Fruit fly (Drosophila melanogaster) whole organism, prepupa: ENCODE data around the gene Mo25.
A peak's percentile ranks its signal among the peaks of the same experiment; 100 is the strongest.

Source experiments
- Blimp-1 ChIP-seq: fragments of 200-800 bp; sonication (Bioruptor generic); optimal IDR thresholded peaks from 3 replicates; lab custom pipeline; 2017; ENCODE audit warnings: missing biosample characterization, missing genetic modification characterization, mild to moderate bottlenecking, moderate library complexity, missing genetic modification reagents
- CG10631 ChIP-seq: fragments of 200-800 bp; sonication (Bioruptor generic); optimal IDR thresholded peaks from 2 replicates; lab custom pipeline; 2016; ENCODE audit warnings: missing biosample characterization, missing genetic modification characterization
- CG10669 ChIP-seq: fragments of 200-800 bp; sonication (Bioruptor generic); optimal IDR thresholded peaks from 3 replicates; lab custom pipeline; 2018; ENCODE audit warnings: missing biosample characterization, mild to moderate bottlenecking, missing genetic modification characterization, moderate library complexity
- CG11294 ChIP-seq: fragments of 200-800 bp; sonication (Bioruptor generic); IDR thresholded peaks from 2 replicates; pipeline ENCODE4 v1.3.6; 2022; ENCODE audit warnings: missing biosample characterization, missing genetic modification characterization
- CG1621 ChIP-seq: fragments of 200-800 bp; sonication (Bioruptor generic); optimal IDR thresholded peaks from 3 replicates; lab custom pipeline; 2018; ENCODE audit warnings: missing biosample characterization, mild to moderate bottlenecking, missing genetic modification characterization
- CG3032 ChIP-seq: fragments of 200-800 bp; optimal IDR thresholded peaks from 2 replicates; lab custom pipeline; 2019; ENCODE audit warnings: missing biosample characterization, mild to moderate bottlenecking, missing genetic modification characterization, moderate library complexity
- CG31627 ChIP-seq: fragments of 200-800 bp; sonication (Bioruptor generic); optimal IDR thresholded peaks from 3 replicates; lab custom pipeline; 2016; ENCODE audit warnings: missing biosample characterization, missing genetic modification characterization
- CG32006 ChIP-seq: fragments of 200-800 bp; sonication (Bioruptor generic); optimal IDR thresholded peaks from 3 replicates; lab custom pipeline; 2017; ENCODE audit warnings: missing biosample characterization, mild to moderate bottlenecking, missing genetic modification characterization
- CG34406 ChIP-seq: fragments of 200-800 bp; sonication (Bioruptor generic); optimal IDR thresholded peaks from 3 replicates; lab custom pipeline; 2016; ENCODE audit warnings: missing biosample characterization, missing genetic modification characterization
- CG3919 ChIP-seq: fragments of 200-800 bp; sonication (Bioruptor generic); optimal IDR thresholded peaks from 3 replicates; lab custom pipeline; 2016; ENCODE audit warnings: missing biosample characterization, missing genetic modification characterization
- CG6163 ChIP-seq: fragments of 200-800 bp; sonication (Bioruptor generic); IDR thresholded peaks from 3 replicates; pipeline ENCODE4 v1.3.6; 2022; ENCODE audit warnings: missing biosample characterization, missing genetic modification characterization
- CG6792 ChIP-seq: fragments of 200-800 bp; sonication (Bioruptor generic); optimal IDR thresholded peaks from 3 replicates; lab custom pipeline; 2016; ENCODE audit warnings: missing biosample characterization, missing genetic modification characterization
- CG6808 ChIP-seq: fragments of 200-800 bp; sonication (Bioruptor generic); optimal IDR thresholded peaks from 3 replicates; lab custom pipeline; 2017; ENCODE audit warnings: missing biosample characterization, missing genetic modification characterization, mild to moderate bottlenecking, moderate library complexity, missing genetic modification reagents
- CG6854 ChIP-seq: fragments of 200-800 bp; sonication (Bioruptor generic); optimal IDR thresholded peaks from 2 replicates; lab custom pipeline; 2017; ENCODE audit warnings: missing biosample characterization, mild to moderate bottlenecking, missing genetic modification characterization
- CG8119 ChIP-seq: fragments of 200-800 bp; sonication (Bioruptor generic); IDR thresholded peaks from 3 replicates; pipeline ENCODE4 v1.3.6; 2022; ENCODE audit warnings: missing biosample characterization, missing genetic modification characterization
- CG8319 ChIP-seq: fragments of 200-800 bp; sonication (Bioruptor generic); optimal IDR thresholded peaks from 3 replicates; lab custom pipeline; 2016; ENCODE audit warnings: missing biosample characterization, missing genetic modification characterization
- CG8632 ChIP-seq: fragments of 200-800 bp; sonication (Bioruptor generic); optimal IDR thresholded peaks from 3 replicates; lab custom pipeline; 2016; ENCODE audit warnings: missing biosample characterization, missing genetic modification characterization
- CG9139 ChIP-seq: fragments of 200-800 bp; sonication (Bioruptor generic); optimal IDR thresholded peaks from 3 replicates; lab custom pipeline; 2017; ENCODE audit warnings: missing biosample characterization, mild to moderate bottlenecking, missing genetic modification characterization
- Eip75B ChIP-seq: fragments of 200-800 bp; sonication (Bioruptor generic); optimal IDR thresholded peaks from 3 replicates; lab custom pipeline; 2016; ENCODE audit warnings: missing biosample characterization, missing genetic modification characterization
- Eip78C ChIP-seq: fragments of 200-800 bp; sonication (Bioruptor generic); peaks from one replicate; lab custom pipeline; 2016; ENCODE audit warnings: missing biosample characterization, missing genetic modification characterization
- Ets21C ChIP-seq: fragments of 200-800 bp; sonication (Bioruptor generic); optimal IDR thresholded peaks from 3 replicates; lab custom pipeline; 2016; ENCODE audit warnings: missing biosample characterization, missing genetic modification characterization
- Gug ChIP-seq: fragments of 200-800 bp; sonication (Bioruptor generic); IDR thresholded peaks from 2 replicates; pipeline ENCODE4 v1.3.6; 2022; ENCODE audit warnings: missing biosample characterization, missing genetic modification characterization
- Hr38 ChIP-seq: sonication (Bioruptor generic); optimal IDR thresholded peaks from 2 replicates; lab custom pipeline; 2016; ENCODE audit warnings: missing biosample characterization, missing genetic modification characterization
- Hr39 ChIP-seq: fragments of 200-800 bp; sonication (Bioruptor generic); optimal IDR thresholded peaks from 2 replicates; lab custom pipeline; 2016; ENCODE audit warnings: missing biosample characterization, missing genetic modification characterization
- Hr4 ChIP-seq: fragments of 200-800 bp; sonication (Bioruptor generic); optimal IDR thresholded peaks from 3 replicates; lab custom pipeline; 2016; ENCODE audit warnings: missing biosample characterization, missing genetic modification characterization
- Lpt ChIP-seq: fragments of 200-800 bp; sonication (Bioruptor generic); optimal IDR thresholded peaks from 3 replicates; lab custom pipeline; 2016; ENCODE audit warnings: missing biosample characterization, missing genetic modification characterization
- Met ChIP-seq: fragments of 200-800 bp; sonication (Bioruptor generic); optimal IDR thresholded peaks from 3 replicates; lab custom pipeline; 2016; ENCODE audit warnings: missing biosample characterization, missing genetic modification characterization
- Smox ChIP-seq: fragments of 200-800 bp; sonication (Bioruptor generic); optimal IDR thresholded peaks from 3 replicates; lab custom pipeline; 2016; ENCODE audit warnings: missing biosample characterization, missing genetic modification characterization
- Sox102F ChIP-seq: fragments of 200-800 bp; sonication (Bioruptor generic); optimal IDR thresholded peaks from 2 replicates; lab custom pipeline; 2016; ENCODE audit warnings: missing biosample characterization, mild to moderate bottlenecking, missing genetic modification characterization
- Sox14 ChIP-seq: fragments of 200-800 bp; sonication (Bioruptor generic); optimal IDR thresholded peaks from 3 replicates; lab custom pipeline; 2016; ENCODE audit warnings: missing biosample characterization, missing genetic modification characterization
- Sox15 ChIP-seq: fragments of 200-800 bp; sonication (Bioruptor generic); optimal IDR thresholded peaks from 3 replicates; lab custom pipeline; 2016; ENCODE audit warnings: missing biosample characterization, missing genetic modification characterization
- achi ChIP-seq: fragments of 200-800 bp; sonication (Bioruptor generic); optimal IDR thresholded peaks from 3 replicates; lab custom pipeline; 2016; ENCODE audit warnings: missing biosample characterization, missing genetic modification characterization
- acj6 ChIP-seq: fragments of 200-800 bp; sonication (Bioruptor generic); optimal IDR thresholded peaks from 3 replicates; lab custom pipeline; 2016; ENCODE audit warnings: missing biosample characterization, missing genetic modification characterization
- cyc ChIP-seq: fragments of 200-800 bp; sonication (Bioruptor generic); optimal IDR thresholded peaks from 3 replicates; lab custom pipeline; 2016; ENCODE audit warnings: missing biosample characterization, missing genetic modification characterization
- dac ChIP-seq: fragments of 200-800 bp; sonication (Bioruptor generic); optimal IDR thresholded peaks from 2 replicates; lab custom pipeline; 2017; ENCODE audit warnings: missing biosample characterization, mild to moderate bottlenecking, missing genetic modification characterization
- eg ChIP-seq: fragments of 200-800 bp; sonication (Bioruptor generic); IDR thresholded peaks from 3 replicates; pipeline ENCODE4 v1.3.6; 2022; ENCODE audit warnings: missing biosample characterization, missing genetic modification characterization
- esn ChIP-seq: fragments of 200-800 bp; sonication (Bioruptor generic); optimal IDR thresholded peaks from 2 replicates; lab custom pipeline; 2016; ENCODE audit warnings: missing biosample characterization, mild to moderate bottlenecking, missing genetic modification characterization, moderate library complexity
- fd59A ChIP-seq: fragments of 200-800 bp; sonication (Bioruptor generic); optimal IDR thresholded peaks from 2 replicates; lab custom pipeline; 2017; ENCODE audit warnings: missing biosample characterization, mild to moderate bottlenecking, missing genetic modification characterization, missing genetic modification reagents
- fkh ChIP-seq: fragments of 200-800 bp; sonication (Bioruptor generic); optimal IDR thresholded peaks from 3 replicates; lab custom pipeline; 2017; ENCODE audit warnings: missing biosample characterization, mild to moderate bottlenecking, missing genetic modification characterization, moderate library complexity
- lz ChIP-seq: fragments of 200-800 bp; sonication (Bioruptor generic); optimal IDR thresholded peaks from 3 replicates; lab custom pipeline; 2016; ENCODE audit warnings: missing biosample characterization, missing genetic modification characterization
- net ChIP-seq: fragments of 200-800 bp; sonication (Bioruptor generic); optimal IDR thresholded peaks from 3 replicates; lab custom pipeline; 2016; ENCODE audit warnings: missing biosample characterization, missing genetic modification characterization
- pdm3 ChIP-seq: fragments of 200-800 bp; sonication (Bioruptor generic); optimal IDR thresholded peaks from 3 replicates; lab custom pipeline; 2016; ENCODE audit warnings: missing biosample characterization, missing genetic modification characterization
- vri ChIP-seq: fragments of 200-800 bp; sonication (Bioruptor generic); optimal IDR thresholded peaks from 3 replicates; lab custom pipeline; 2016; ENCODE audit warnings: missing biosample characterization, mild to moderate bottlenecking, missing genetic modification characterization

The Mo25 gene

dm6 chr3L:16615132-16615709 lies at the start of gene Mo25 (continued):
- TF ChIP-seq CG32006 (GFP tag; lab: Kevin White, UChicago) (no peak), fkh (no peak), lz (GFP tag; lab: Kevin White, UChicago) (peak; percentile 39), CG9139 (GFP tag; lab: Kevin White, UChicago) (no peak), CG11294 (no peak), pdm3 (peak; percentile 24), CG6854 (GFP tag; lab: Kevin White, UChicago) (peak; percentile 0), CG34406 (GFP tag; lab: Kevin White, UChicago) (peak; percentile 3)

- TF ChIP-seq CG6854 (GFP tag; lab: Kevin White, UChicago) (no peak), Ets21C (GFP tag; lab: Kevin White, UChicago) (no peak), acj6 (GFP tag; lab: Kevin White, UChicago) (no peak), CG10669 (GFP tag; lab: Kevin White, UChicago) (no peak), Sox102F (GFP tag; lab: Kevin White, UChicago) (no peak), fd59A (GFP tag; lab: Kevin White, UChicago) (no peak), CG6163 (GFP tag; lab: Robert Waterston, UW) (no peak), Sox14 (GFP tag; lab: Kevin White, UChicago) (no peak), Eip78C (no peak)
Observed at dm6 chr3L:16664146-16664722, 49.0 kb upstream of the Mo25 start.

- TF ChIP-seq CG6163 (GFP tag; lab: Robert Waterston, UW) = peak; percentile 74; the same call in 2 of the 3 replicates
- peak; percentile 52 for TF ChIP-seq CG6792
- peak; percentile 82 for TF ChIP-seq CG6808 (GFP tag; lab: Kevin White, UChicago)
- TF ChIP-seq CG10631 = peak; percentile 69
- TF ChIP-seq CG1621 = peak; percentile 55
- peak; percentile 23 for TF ChIP-seq fkh
- TF ChIP-seq CG31627 = peak; percentile 38
- TF ChIP-seq CG9139 (GFP tag; lab: Kevin White, UChicago) = peak; percentile 63
- TF ChIP-seq eg (GFP tag; lab: Robert Waterston, UW) = peak; percentile 75
- peak; percentile 48 for TF ChIP-seq Hr39 (GFP tag; lab: Kevin White, UChicago)
- peak; percentile 79 for TF ChIP-seq CG3032 (tag; lab: Kevin White, UChicago)
- peak; percentile 58 for TF ChIP-seq Ets21C (GFP tag; lab: Kevin White, UChicago)
- peak; percentile 45 for TF ChIP-seq Met (GFP tag; lab: Kevin White, UChicago)
- TF ChIP-seq esn (GFP tag; lab: Kevin White, UChicago) = peak; percentile 59
- peak; percentile 68 for TF ChIP-seq CG32006 (GFP tag; lab: Kevin White, UChicago)
- TF ChIP-seq vri = peak; percentile 83
- TF ChIP-seq CG8119 = peak; percentile 66; the same call in 1 of the 3 replicates
- peak; percentile 68 for TF ChIP-seq Sox14 (GFP tag; lab: Kevin White, UChicago)
- no peak for TF ChIP-seq net (GFP tag; lab: Kevin White, UChicago)
- TF ChIP-seq CG6854 (GFP tag; lab: Kevin White, UChicago) = peak; percentile 49
- TF ChIP-seq Gug (GFP tag; lab: Robert Waterston, UW) = 0 out of 2 replicates have a peak, but pooled peaks have one; percentile 34
- TF ChIP-seq Eip75B (GFP tag; lab: Kevin White, UChicago) = peak; percentile 71
- peak; percentile 67 for TF ChIP-seq Hr4 (GFP tag; lab: Kevin White, UChicago)
- peak; percentile 89 for TF ChIP-seq CG10669 (GFP tag; lab: Kevin White, UChicago)
- peak; percentile 68 for TF ChIP-seq lz (GFP tag; lab: Kevin White, UChicago)
- peak; percentile 8 for TF ChIP-seq Sox15 (GFP tag; lab: Kevin White, UChicago)
- peak; percentile 89 for TF ChIP-seq CG3919
- TF ChIP-seq cyc = peak; percentile 67
- no peak for TF ChIP-seq CG8632
- TF ChIP-seq CG8319 (GFP tag; lab: Kevin White, UChicago) = peak; percentile 64
- peak; percentile 60 for TF ChIP-seq Sox102F (GFP tag; lab: Kevin White, UChicago)
- no peak for TF ChIP-seq Smox
- no peak for TF ChIP-seq Hr38 (GFP tag; lab: Kevin White, UChicago)
- peak; percentile 40 for TF ChIP-seq Blimp-1
- TF ChIP-seq dac (GFP tag; lab: Kevin White, UChicago) = peak; percentile 58
- peak; percentile 62 for TF ChIP-seq achi
- peak; percentile 77 for TF ChIP-seq Lpt (GFP tag; lab: Kevin White, UChicago)
Observed at dm6 chr3L:16661167-16662109, 46.2 kb upstream of the Mo25 start, which contains the start of gene Baldspot. TSS of gene Baldspot (minus strand) at chr3L:16661615.
